Fruit fly (Drosophila melanogaster) whole organism, wandering third instar larva: ENCODE measurements around the gene CG9040.

Source experiments
- dmrt93B ChIP-seq: fragments of 200-800 bp; sonication (Bioruptor generic); optimal IDR thresholded peaks from 2 replicates; lab custom pipeline; 2018; ENCODE audit warnings: missing biosample characterization, mild to moderate bottlenecking, missing genetic modification characterization
- woc ChIP-seq: sonication (Bioruptor generic); optimal IDR thresholded peaks from 2 replicates; lab custom pipeline; 2016; ENCODE audit warnings: missing biosample characterization, mild to moderate bottlenecking, missing genetic modification characterization

DNA sequence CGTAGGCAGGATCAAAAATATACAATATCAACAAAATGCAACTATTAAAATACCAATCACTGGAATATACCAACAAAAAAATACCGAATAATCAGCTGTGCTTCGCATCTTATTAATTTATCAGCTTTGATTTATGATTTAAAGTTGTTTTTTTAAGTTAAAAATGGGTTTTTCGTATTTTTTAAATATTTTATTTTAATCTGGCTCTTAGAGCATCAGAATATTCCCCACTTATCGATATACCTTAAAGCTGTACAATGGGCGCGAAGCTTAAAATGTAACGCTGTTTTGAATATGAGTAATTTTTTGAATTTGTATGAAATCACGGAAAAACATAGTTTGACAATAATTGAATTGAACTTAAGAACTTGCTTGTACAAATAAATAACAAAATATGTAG lies 11.5 kb downstream of the CG9040 start, which contains the start of gene CG17359:
- no peak for TF ChIP-seq dmrt93B (GFP tag; lab: Kevin White, UChicago)
- no peak for TF ChIP-seq woc (GFP tag; lab: Kevin White, UChicago)
